Fruit fly (Drosophila melanogaster) whole organism, embryonic: ENCODE data around the gene CG6048.
A peak's percentile ranks its signal among the peaks of the same experiment; 100 is the strongest.

Experiments used
- Aef1 ChIP-seq: fragments of 200-800 bp; sonication (Bioruptor generic); IDR thresholded peaks from 3 replicates; pipeline ENCODE4 v1.3.6; 2022; ENCODE audit warnings: missing biosample characterization, missing genetic modification characterization
- CG12391 ChIP-seq: fragments of 200-800 bp; sonication (Bioruptor generic); optimal IDR thresholded peaks from 3 replicates; lab custom pipeline; 2018; ENCODE audit warnings: missing biosample characterization, mild to moderate bottlenecking, missing genetic modification characterization, moderate library complexity
- CG14014 ChIP-seq: fragments of 200-800 bp; sonication (Bioruptor generic); IDR thresholded peaks from 2 replicates; pipeline ENCODE4 v1.3.6; 2022; ENCODE audit warnings: missing biosample characterization, missing genetic modification characterization
- CG15601 ChIP-seq: fragments of 200-800 bp; sonication (Bioruptor generic); optimal IDR thresholded peaks from 3 replicates; lab custom pipeline; 2019; ENCODE audit warnings: missing biosample characterization, mild to moderate bottlenecking, missing genetic modification characterization, moderate library complexity
- CG17361 ChIP-seq: fragments of 200-800 bp; sonication (Bioruptor generic); IDR thresholded peaks from 3 replicates; pipeline ENCODE4 v1.3.6; 2022; ENCODE audit warnings: missing biosample characterization, missing genetic modification characterization
- CG2199 ChIP-seq: fragments of 200-800 bp; sonication (Bioruptor generic); IDR thresholded peaks from 3 replicates; pipeline ENCODE4 v1.3.6; 2022; ENCODE audit warnings: missing biosample characterization, missing genetic modification characterization
- CG2875 ChIP-seq: fragments of 200-800 bp; sonication (Bioruptor generic); optimal IDR thresholded peaks from 2 replicates; lab custom pipeline; 2017; ENCODE audit warnings: missing biosample characterization, mild to moderate bottlenecking, missing genetic modification characterization, missing genetic modification reagents
- CG30403 ChIP-seq: fragments of 200-800 bp; sonication (Bioruptor generic); optimal IDR thresholded peaks from 3 replicates; lab custom pipeline; 2016; ENCODE audit warnings: missing biosample characterization, missing genetic modification characterization
- CG3163 ChIP-seq: fragments of 200-800 bp; sonication (Bioruptor generic); optimal IDR thresholded peaks from 3 replicates; lab custom pipeline; 2016; ENCODE audit warnings: missing biosample characterization, missing genetic modification characterization
- CG34224 ChIP-seq: fragments of 200-800 bp; sonication (Bioruptor generic); IDR thresholded peaks from 3 replicates; pipeline ENCODE4 v1.3.6; 2022; ENCODE audit warnings: missing biosample characterization, missing genetic modification characterization; ENCODE audit not compliant: partially characterized antibody
- CG3995 ChIP-seq: fragments of 200-800 bp; sonication (Bioruptor generic); optimal IDR thresholded peaks from 3 replicates; lab custom pipeline; 2016; ENCODE audit warnings: missing biosample characterization, missing genetic modification characterization
- CG4282 ChIP-seq: fragments of 200-800 bp; sonication (Bioruptor generic); optimal IDR thresholded peaks from 2 replicates; lab custom pipeline; 2016; ENCODE audit warnings: missing biosample characterization, missing genetic modification characterization
- CG4424 ChIP-seq: fragments of 200-800 bp; sonication (Bioruptor generic); optimal IDR thresholded peaks from 3 replicates; lab custom pipeline; 2016; ENCODE audit warnings: missing biosample characterization, missing genetic modification characterization
- CG4617 ChIP-seq: fragments of 200-800 bp; sonication (Bioruptor generic); optimal IDR thresholded peaks from 3 replicates; lab custom pipeline; 2016; ENCODE audit warnings: missing biosample characterization, missing genetic modification characterization, borderline replicate concordance
- CG5953 ChIP-seq: fragments of 200-800 bp; sonication (Bioruptor generic); IDR thresholded peaks from 2 replicates; pipeline ENCODE4 v1.3.6; 2022; ENCODE audit warnings: missing biosample characterization, missing genetic modification characterization
- CG6683 ChIP-seq: fragments of 200-800 bp; sonication (Bioruptor generic); optimal IDR thresholded peaks from 2 replicates; lab custom pipeline; 2017; ENCODE audit warnings: missing biosample characterization, mild to moderate bottlenecking, missing genetic modification characterization, missing genetic modification reagents
- CG6689 ChIP-seq: fragments of 200-800 bp; sonication (Bioruptor generic); IDR thresholded peaks from 2 replicates; pipeline ENCODE4 v1.3.6; 2022; ENCODE audit warnings: missing biosample characterization, missing genetic modification characterization
- CG6765 ChIP-seq: fragments of 200-800 bp; sonication (Bioruptor generic); optimal IDR thresholded peaks from 3 replicates; lab custom pipeline; 2017; ENCODE audit warnings: missing biosample characterization, mild to moderate bottlenecking, missing genetic modification characterization
- CG7928 ChIP-seq: fragments of 200-800 bp; sonication (Bioruptor generic); optimal IDR thresholded peaks from 2 replicates; lab custom pipeline; 2017; ENCODE audit warnings: missing biosample characterization, mild to moderate bottlenecking, missing genetic modification characterization
- CG7987 ChIP-seq: fragments of 200-800 bp; sonication (Bioruptor generic); optimal IDR thresholded peaks from 2 replicates; lab custom pipeline; 2018; ENCODE audit warnings: missing biosample characterization, mild to moderate bottlenecking, missing genetic modification characterization, moderate library complexity
- CG8924 ChIP-seq: fragments of 200-800 bp; optimal IDR thresholded peaks from 3 replicates; lab custom pipeline; 2019; ENCODE audit warnings: missing biosample characterization, mild to moderate bottlenecking, missing genetic modification characterization, moderate library complexity
- CG9932 ChIP-seq: fragments of 200-800 bp; sonication (Bioruptor generic); IDR thresholded peaks from 2 replicates; pipeline ENCODE4 v1.3.6; 2022; ENCODE audit warnings: missing biosample characterization, missing genetic modification characterization
- CoRest ChIP-seq: fragments of 200-800 bp; sonication (Bioruptor generic); optimal IDR thresholded peaks from 3 replicates; lab custom pipeline; 2018; ENCODE audit warnings: missing biosample characterization, mild to moderate bottlenecking, missing genetic modification characterization, moderate library complexity
- Deaf1 ChIP-seq: fragments of 200-800 bp; optimal IDR thresholded peaks from 3 replicates; lab custom pipeline; 2019; ENCODE audit warnings: missing biosample characterization, mild to moderate bottlenecking, missing genetic modification characterization, moderate library complexity
- E2f2 ChIP-seq: fragments of 200-800 bp; sonication (Bioruptor generic); IDR thresholded peaks from 2 replicates; pipeline ENCODE4 v1.3.6; 2022; ENCODE audit warnings: missing biosample characterization, missing genetic modification characterization
- Elba2 ChIP-seq: fragments of 200-800 bp; sonication (Bioruptor generic); optimal IDR thresholded peaks from 3 replicates; lab custom pipeline; 2016; ENCODE audit warnings: missing biosample characterization, missing genetic modification characterization
- Ets97D ChIP-seq: fragments of 200-800 bp; sonication (Bioruptor generic); optimal IDR thresholded peaks from 3 replicates; lab custom pipeline; 2016; ENCODE audit warnings: missing biosample characterization, missing genetic modification characterization
- Fer1 ChIP-seq: fragments of 200-800 bp; sonication (Bioruptor generic); optimal IDR thresholded peaks from 2 replicates; lab custom pipeline; 2017; ENCODE audit warnings: missing biosample characterization, mild to moderate bottlenecking, missing genetic modification characterization
- Fer2 ChIP-seq: fragments of 200-800 bp; sonication (Bioruptor generic); optimal IDR thresholded peaks from 2 replicates; lab custom pipeline; 2018; ENCODE audit warnings: missing biosample characterization, mild to moderate bottlenecking, missing genetic modification characterization, moderate library complexity
- Gug ChIP-seq: fragments of 200-800 bp; sonication (Bioruptor generic); IDR thresholded peaks from 4 replicates; pipeline ENCODE4 v1.3.6; 2022; ENCODE audit warnings: missing biosample characterization, missing genetic modification characterization
- Hmr ChIP-seq: fragments of 200-800 bp; sonication (Bioruptor generic); optimal IDR thresholded peaks from 3 replicates; lab custom pipeline; 2017; ENCODE audit warnings: mild to moderate bottlenecking, missing biosample characterization, missing genetic modification reagents, missing genetic modification characterization
- NK7.1 ChIP-seq: fragments of 200-800 bp; sonication (Bioruptor generic); optimal IDR thresholded peaks from 3 replicates; lab custom pipeline; 2016; ENCODE audit warnings: missing biosample characterization, missing genetic modification characterization
- Tbp ChIP-seq: fragments of >200 bp; optimal IDR thresholded peaks from 2 replicates; lab custom pipeline; 2018; ENCODE audit warnings: missing biosample characterization, missing genetic modification characterization
- ato ChIP-seq: fragments of 200-800 bp; sonication (Bioruptor generic); IDR thresholded peaks from 2 replicates; pipeline ENCODE4 v1.3.6; 2022; ENCODE audit warnings: missing biosample characterization, missing genetic modification characterization; ENCODE audit not compliant: partially characterized antibody
- grau ChIP-seq: fragments of 200-800 bp; optimal IDR thresholded peaks from 3 replicates; lab custom pipeline; 2019; ENCODE audit warnings: missing biosample characterization, mild to moderate bottlenecking, missing genetic modification characterization, moderate library complexity
- gsb ChIP-seq: fragments of 200-800 bp; sonication (Bioruptor generic); IDR thresholded peaks from 2 replicates; pipeline ENCODE4 v1.3.6; 2022; ENCODE audit warnings: missing biosample characterization, missing genetic modification characterization
- lbe ChIP-seq: fragments of 200-800 bp; sonication (Bioruptor generic); optimal IDR thresholded peaks from 2 replicates; lab custom pipeline; 2016; ENCODE audit warnings: missing biosample characterization, mild to moderate bottlenecking, missing genetic modification characterization
- nerfin-1 ChIP-seq: fragments of 200-800 bp; sonication (Bioruptor generic); optimal IDR thresholded peaks from 3 replicates; lab custom pipeline; 2019; ENCODE audit warnings: missing biosample characterization, mild to moderate bottlenecking, missing genetic modification characterization, moderate library complexity
- nom ChIP-seq: fragments of 200-800 bp; sonication (Bioruptor generic); optimal IDR thresholded peaks from 2 replicates; lab custom pipeline; 2017; ENCODE audit warnings: missing biosample characterization, missing genetic modification characterization, mild to moderate bottlenecking, moderate library complexity, missing genetic modification reagents
- peb ChIP-seq: fragments of 200-800 bp; sonication (Bioruptor generic); IDR thresholded peaks from 2 replicates; pipeline ENCODE4 v1.3.6; 2022; ENCODE audit warnings: missing biosample characterization, missing genetic modification characterization
- sim ChIP-seq: fragments of 200-800 bp; sonication (Bioruptor generic); IDR thresholded peaks from 2 replicates; pipeline ENCODE4 v1.3.6; 2022; ENCODE audit warnings: missing biosample characterization, missing genetic modification characterization
- tin ChIP-seq: fragments of 200-800 bp; sonication (Bioruptor generic); optimal IDR thresholded peaks from 3 replicates; lab custom pipeline; 2016; ENCODE audit warnings: missing biosample characterization, missing genetic modification characterization
- tio ChIP-seq: fragments of 200-800 bp; sonication (Bioruptor generic); optimal IDR thresholded peaks from 2 replicates; lab custom pipeline; 2017; ENCODE audit warnings: missing biosample characterization, missing genetic modification characterization, inconsistent platforms
- tx ChIP-seq: fragments of 200-800 bp; sonication (Bioruptor generic); optimal IDR thresholded peaks from 2 replicates; lab custom pipeline; 2016; ENCODE audit warnings: missing biosample characterization, missing genetic modification characterization
- usp ChIP-seq: fragments of >200 bp; optimal IDR thresholded peaks from 2 replicates; lab custom pipeline; 2017; ENCODE audit warnings: missing biosample characterization, missing genetic modification characterization
- wor ChIP-seq: fragments of 200-800 bp; sonication (Bioruptor generic); IDR thresholded peaks from 2 replicates; pipeline ENCODE4 v1.3.6; 2022; ENCODE audit warnings: missing biosample characterization, missing genetic modification characterization
- yki ChIP-seq: fragments of >200 bp; optimal IDR thresholded peaks from 3 replicates; lab custom pipeline; 2018
- zen ChIP-seq: fragments of 200-800 bp; sonication (Bioruptor generic); optimal IDR thresholded peaks from 3 replicates; lab custom pipeline; 2018; ENCODE audit warnings: missing biosample characterization, mild to moderate bottlenecking, missing genetic modification characterization, moderate library complexity
- zen2 ChIP-seq: fragments of 200-800 bp; sonication (Bioruptor generic); IDR thresholded peaks from 3 replicates; pipeline ENCODE4 v1.3.6; 2022; ENCODE audit warnings: missing biosample characterization, missing genetic modification characterization; ENCODE audit not compliant: partially characterized antibody
- zf30C ChIP-seq: fragments of 200-800 bp; sonication (Bioruptor generic); optimal IDR thresholded peaks from 3 replicates; lab custom pipeline; 2018; ENCODE audit warnings: missing biosample characterization, mild to moderate bottlenecking, missing genetic modification characterization
- zfh1 ChIP-seq: fragments of 200-800 bp; sonication (Bioruptor generic); IDR thresholded peaks from 3 replicates; pipeline ENCODE4 v1.3.6; 2022; ENCODE audit warnings: missing biosample characterization, missing genetic modification characterization

CG6048 gene

DNA sequence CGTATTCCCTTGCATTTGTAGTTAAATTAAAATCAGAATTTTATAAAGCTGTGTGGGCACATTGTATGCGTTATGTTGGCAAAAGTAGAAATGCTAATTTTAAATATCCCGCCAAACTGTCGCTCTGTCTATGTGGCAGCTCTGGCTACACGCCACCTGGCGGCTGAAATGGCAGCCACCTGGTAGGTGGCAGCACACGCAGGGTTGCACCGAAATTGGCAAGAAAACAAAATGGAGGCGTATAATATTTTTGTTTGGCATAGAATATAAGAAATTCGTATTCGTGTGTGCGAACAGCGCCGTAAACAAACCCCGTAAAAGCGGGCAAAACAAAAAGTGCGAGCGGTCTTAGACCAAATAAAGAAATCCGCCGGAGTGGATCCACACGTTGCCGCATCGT is 44.4 kb upstream of the CG6048 start, which contains the start of gene CG12236 (continued):
- TF ChIP-seq CG2875 (no peak), CG7987 (GFP tag; lab: Kevin White, UChicago) (peak; percentile 77), CG34224 (GFP tag; lab: Robert Waterston, UW) (no peak), CG3995 (GFP tag; lab: Kevin White, UChicago) (no peak), wor (GFP tag; lab: Robert Waterston, UW) (no peak), Deaf1 (tag; lab: Kevin White, UChicago) (no peak), ato (GFP tag; lab: Robert Waterston, UW) (no peak), sim (GFP tag; lab: Robert Waterston, UW) (no peak), tin (GFP tag; lab: Kevin White, UChicago) (peak; percentile 42), zen (peak; percentile 42), CG5953 (GFP tag; lab: Robert Waterston, UW) (no peak), Ets97D (peak; percentile 97), CG30403 (peak; percentile 30), CG9932 (GFP tag; lab: Robert Waterston, UW) (peak; percentile 58), Tbp (GFP tag; lab: Kevin White, UChicago) (no peak), grau (tag; lab: Kevin White, UChicago) (peak; percentile 51), CG15601 (tag; lab: Kevin White, UChicago) (peak; percentile 33), CG14014 (GFP tag; lab: Robert Waterston, UW) (0 out of 2 replicates have a peak, but pooled peaks have one; percentile 28), Hmr (GFP tag; lab: Kevin White, UChicago) (peak; percentile 71), CG6683 (GFP tag; lab: Kevin White, UChicago) (no peak), zfh1 (GFP tag; lab: Robert Waterston, UW) (peak; percentile 59; the same call in 2 of the 3 replicates), NK7.1 (GFP tag; lab: Kevin White, UChicago) (peak; percentile 36), usp (GFP tag; lab: Kevin White, UChicago) (no peak), E2f2 (GFP tag; lab: Robert Waterston, UW) (peak; percentile 98), CG6765 (peak; percentile 55), Fer1 (GFP tag; lab: Kevin White, UChicago) (peak; percentile 75), gsb (GFP tag; lab: Robert Waterston, UW) (no peak), nerfin-1 (tag; lab: Kevin White, UChicago) (peak; percentile 4), CoRest (tag; lab: Kevin White, UChicago) (peak; percentile 65), Fer2 (tag; lab: Kevin White, UChicago) (peak; percentile 13), zf30C (GFP tag; lab: Kevin White, UChicago) (peak; percentile 10), Elba2 (GFP tag; lab: Kevin White, UChicago) (peak; percentile 72), Gug (no peak), CG17361 (0 out of 3 replicates have a peak, but pooled peaks have one; percentile 18), CG6689 (GFP tag; lab: Robert Waterston, UW) (peak; percentile 30; the same call in 1 of the 2 replicates), CG4424 (peak; percentile 27), CG4282 (GFP tag; lab: Kevin White, UChicago) (peak; percentile 51), lbe (GFP tag; lab: Kevin White, UChicago) (no peak), zen2 (GFP tag; lab: Robert Waterston, UW) (no peak), peb (GFP tag; lab: Robert Waterston, UW) (no peak), Aef1 (GFP tag; lab: Robert Waterston, UW) (0 out of 3 replicates have a peak, but pooled peaks have one; percentile 32), CG12391 (tag; lab: Kevin White, UChicago) (peak; percentile 46), CG2199 (GFP tag; lab: Robert Waterston, UW) (0 out of 3 replicates have a peak, but pooled peaks have one; percentile 55), nom (GFP tag; lab: Kevin White, UChicago) (peak; percentile 44), tio (GFP tag; lab: Kevin White, UChicago) (no peak), CG8924 (tag; lab: Kevin White, UChicago) (peak; percentile 13), CG3163 (GFP tag; lab: Kevin White, UChicago) (peak; percentile 26), tx (no peak), CG7928 (GFP tag; lab: Kevin White, UChicago) (peak; percentile 61), yki (lab: Kevin White, UChicago) (no peak), CG4617 (peak; percentile 79)
